Worm (Caenorhabditis elegans) whole organism, early embryonic: ENCODE measurements around the gene T09A12.1.

Experiments used
- aly-1 ChIP-seq: sonication (generic microtip); optimal IDR thresholded peaks from 2 replicates; lab custom pipeline; 2016; ENCODE audit warnings: missing genetic modification characterization, missing compliant biosample characterization
- ama-1 ChIP-seq: fragments of 150-350 bp; optimal IDR thresholded peaks from 2 replicates; lab custom pipeline; 2014
- ceh-13 ChIP-seq: fragments of 200-800 bp; sonication (Bioruptor generic); optimal IDR thresholded peaks from 2 replicates; lab custom pipeline; 2018; ENCODE audit warnings: mild to moderate bottlenecking, missing genetic modification characterization, missing compliant biosample characterization
- ceh-36 ChIP-seq: sonication (generic microtip); optimal IDR thresholded peaks from 2 replicates; lab custom pipeline; 2016; ENCODE audit warnings: missing genetic modification characterization, inconsistent platforms, missing compliant biosample characterization
- ets-7 ChIP-seq: sonication (generic microtip); optimal IDR thresholded peaks from 2 replicates; lab custom pipeline; 2016; ENCODE audit warnings: missing genotype, missing genetic modification characterization, missing compliant biosample characterization
- flt-1 ChIP-seq: fragments of 200-800 bp; sonication (Bioruptor generic); IDR thresholded peaks from 2 replicates; pipeline ENCODE4 v1.3.6; 2022; ENCODE audit warnings: missing genetic modification characterization, missing compliant biosample characterization
- hmbx-1 ChIP-seq: sonication (generic microtip); optimal IDR thresholded peaks from 2 replicates; lab custom pipeline; 2016; ENCODE audit warnings: mild to moderate bottlenecking, missing genetic modification characterization, missing compliant biosample characterization
- hmg-4 ChIP-seq: fragments of 200-800 bp; sonication (Bioruptor generic); optimal IDR thresholded peaks from 2 replicates; lab custom pipeline; 2018; ENCODE audit warnings: mild to moderate bottlenecking, missing genetic modification characterization, missing compliant biosample characterization
- hnd-1 ChIP-seq: sonication (generic microtip); optimal IDR thresholded peaks from 2 replicates; lab custom pipeline; 2016; ENCODE audit warnings: missing genetic modification characterization, missing compliant biosample characterization
- scrt-1 ChIP-seq: fragments of 200-800 bp; sonication (Bioruptor generic); IDR thresholded peaks from 2 replicates; pipeline ENCODE4 v1.3.6; 2022; ENCODE audit warnings: missing genetic modification characterization, missing compliant biosample characterization
- sea-1 ChIP-seq: fragments of 200-800 bp; sonication (Bioruptor generic); conservative IDR thresholded peaks from 2 replicates; pipeline ENCODE4 v1.3.6; 2022; ENCODE audit warnings: missing genetic modification characterization, missing compliant biosample characterization
- tbx-37 ChIP-seq: fragments of 200-800 bp; sonication (Bioruptor generic); conservative IDR thresholded peaks from 2 replicates; pipeline ENCODE4 v1.3.6; 2022; ENCODE audit warnings: missing genetic modification reagents, missing genetic modification characterization, missing compliant biosample characterization
- tra-4 ChIP-seq: sonication (generic microtip); optimal IDR thresholded peaks from 2 replicates; lab custom pipeline; 2017; ENCODE audit warnings: missing genetic modification characterization, missing compliant biosample characterization

DNA sequence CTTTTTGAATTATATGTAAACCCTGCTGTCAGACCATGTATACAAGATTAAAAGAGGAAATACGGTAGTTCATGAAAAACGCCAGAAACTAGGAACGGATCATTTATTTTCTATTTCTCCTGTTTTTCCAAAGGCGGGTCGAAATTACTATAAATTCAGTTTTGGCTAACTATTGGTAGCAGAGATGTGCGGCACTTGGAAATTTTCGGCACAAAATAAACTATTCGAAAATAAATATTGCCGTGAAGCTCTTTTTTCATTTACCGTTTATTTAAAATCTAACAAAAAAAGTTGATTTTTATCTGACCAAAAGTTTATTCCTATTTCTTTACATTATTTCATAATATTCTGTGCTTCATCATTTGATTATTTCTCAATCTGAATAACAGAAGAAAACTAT lies at the start of gene T09A12.1:
- no peak for TF ChIP-seq tbx-37 (GFP tag; lab: Robert Waterston, UW)
- TF ChIP-seq ama-1 (lab: Kevin White, UChicago): no peak
- no peak for TF ChIP-seq scrt-1 (GFP tag; lab: Robert Waterston, UW)
- TF ChIP-seq hmg-4 (GFP tag; lab: Kevin White, UChicago): no peak
- no peak for TF ChIP-seq hmbx-1 (tag; lab: Kevin White, UChicago)
- no peak for TF ChIP-seq flt-1 (GFP tag; lab: Robert Waterston, UW)
- TF ChIP-seq aly-1 (tag; lab: Kevin White, UChicago): no peak
- TF ChIP-seq sea-1 (GFP tag; lab: Robert Waterston, UW): no peak
- TF ChIP-seq tra-4 (tag; lab: Kevin White, UChicago): no peak
- no peak for TF ChIP-seq ceh-13 (GFP tag; lab: Kevin White, UChicago)
- no peak for TF ChIP-seq hnd-1 (tag; lab: Kevin White, UChicago)
- TF ChIP-seq ceh-36 (tag; lab: Kevin White, UChicago): no peak
- no peak for TF ChIP-seq ets-7 (tag; lab: Kevin White, UChicago)
